Fruit fly (Drosophila melanogaster) Kc167 (cell line): ENCODE measurements around the gene CG18268.

Experiments
- Myc ChIP-seq: fragments of >200 bp; optimal IDR thresholded peaks from 2 replicates; lab custom pipeline; 2017; ENCODE audit warnings: missing external identifiers
- Sin3A ChIP-seq: fragments of >200 bp; optimal IDR thresholded peaks from 2 replicates; lab custom pipeline; 2018; ENCODE audit warnings: missing external identifiers
- h ChIP-seq: fragments of >200 bp; optimal IDR thresholded peaks from 3 replicates; lab custom pipeline; 2018; ENCODE audit warnings: missing external identifiers
- insv ChIP-seq: fragments of >200 bp; optimal IDR thresholded peaks from 3 replicates; lab custom pipeline; 2018; ENCODE audit warnings: missing external identifiers
- psq ChIP-seq: fragments of >200 bp; optimal IDR thresholded peaks from 2 replicates; lab custom pipeline; 2017; ENCODE audit warnings: missing external identifiers
- ttk ChIP-seq: sonication (Bioruptor generic); optimal IDR thresholded peaks from 2 replicates; lab custom pipeline; 2017; ENCODE audit warnings: missing external identifiers

- TF ChIP-seq psq, result no peak
- TF ChIP-seq Sin3A (lab: Kevin White, UChicago), result no peak
- no peak for TF ChIP-seq ttk (lab: Kevin White, UChicago)
- TF ChIP-seq h (lab: Kevin White, UChicago), result no peak
- no peak for TF ChIP-seq insv (lab: Kevin White, UChicago)
- TF ChIP-seq Myc (lab: Kevin White, UChicago), result no peak
These were observed 5.7 kb upstream of the CG18268 start, which contains the start of the genes CG2993 and sgll for dm6 chr3R:7809662-7810621.
